Worm (Caenorhabditis elegans): ENCODE results near the gene C06E1.1.
A peak's percentile ranks its signal among the peaks of the same experiment; 100 is the strongest.

The C06E1.1 gene

ce11 chrIII:8650235-8650817 lies 44.7 kb downstream of the C06E1.1 start, which contains the start of gene flp-23 (continued):
- TF ChIP-seq nfya-1 (tag; optimal IDR thresholded peaks at IDR 0.05) (peak; percentile 55), hlh-6 (tag; optimal IDR thresholded peaks at IDR 0.05) (peak; percentile 60), elt-4 (tag; optimal IDR thresholded peaks at IDR 0.05) (no peak), ahr-1 (tag; optimal IDR thresholded peaks at IDR 0.05) (no peak), nhr-11 (tag; optimal IDR thresholded peaks at IDR 0.05) (no peak), ceh-48 (tag; optimal IDR thresholded peaks at IDR 0.05) (peak; percentile 60), ets-4 (tag; optimal IDR thresholded peaks at IDR 0.05) (peak; percentile 6), ceh-9 (tag; optimal IDR thresholded peaks at IDR 0.05) (peak; percentile 34), pqm-1 (tag; optimal IDR thresholded peaks at IDR 0.05) (peak; percentile 17), pax-1 (tag; optimal IDR thresholded peaks at IDR 0.05) (no peak), zip-5 (tag; optimal IDR thresholded peaks at IDR 0.05) (peak; percentile 53), pros-1 (tag; optimal IDR thresholded peaks at IDR 0.05) (no peak), tbx-2 (tag; optimal IDR thresholded peaks at IDR 0.05) (peak; percentile 70), ama-1 (optimal IDR thresholded peaks at IDR 0.05) (no peak), hlh-30 (tag; optimal IDR thresholded peaks at IDR 0.05; ENCODE audit: insufficient read depth) (no peak), ceh-34 (tag; optimal IDR thresholded peaks at IDR 0.05) (peak; percentile 65), K02D7.2 (tag; optimal IDR thresholded peaks at IDR 0.05) (peak; percentile 42), C38D4.7 (GFP tag; optimal IDR thresholded peaks at IDR 0.05) (peak; percentile 54), ceh-22 (tag; optimal IDR thresholded peaks at IDR 0.05) (no peak), dmd-4 (tag; optimal IDR thresholded peaks at IDR 0.05; ENCODE audit: borderline replicate concordance) (peak; percentile 54), lim-6 (tag; optimal IDR thresholded peaks at IDR 0.05) (no peak), lin-11 (tag; optimal IDR thresholded peaks at IDR 0.05) (peak; percentile 66), hlh-15 (tag; optimal IDR thresholded peaks at IDR 0.05) (peak; percentile 29), madf-2 (tag; optimal IDR thresholded peaks at IDR 0.05) (peak; percentile 59), ceh-14 (tag; optimal IDR thresholded peaks at IDR 0.05) (peak; percentile 41), pat-9 (tag; optimal IDR thresholded peaks at IDR 0.05) (peak; percentile 44), ceh-18 (tag; optimal IDR thresholded peaks at IDR 0.05) (peak; percentile 39), ceh-30 (tag; optimal IDR thresholded peaks at IDR 0.05) (no peak), mec-3 (tag; optimal IDR thresholded peaks at IDR 0.05; ENCODE audit: borderline replicate concordance) (no peak), ceh-45 (GFP tag; IDR thresholded peaks at IDR 0.05) (no peak), ceh-6 (GFP tag; optimal IDR thresholded peaks at IDR 0.05) (peak; percentile 59)

- TF ChIP-seq dmd-4 (tag; optimal IDR thresholded peaks at IDR 0.05; ENCODE audit: borderline replicate concordance) (no peak), ceh-45 (GFP tag; IDR thresholded peaks at IDR 0.05) (no peak), che-1 (tag; optimal IDR thresholded peaks at IDR 0.05) (no peak), zip-5 (tag; optimal IDR thresholded peaks at IDR 0.05) (no peak), pat-9 (tag; optimal IDR thresholded peaks at IDR 0.05) (no peak), pax-1 (tag; optimal IDR thresholded peaks at IDR 0.05) (no peak), hlh-8 (tag; optimal IDR thresholded peaks at IDR 0.05) (no peak), tbx-2 (tag; optimal IDR thresholded peaks at IDR 0.05) (no peak), fax-1 (tag; optimal IDR thresholded peaks at IDR 0.05) (no peak), nhr-232 (tag; optimal IDR thresholded peaks at IDR 0.05) (no peak), ceh-14 (tag; optimal IDR thresholded peaks at IDR 0.05) (no peak), fkh-6 (tag; optimal IDR thresholded peaks at IDR 0.05) (no peak), ceh-18 (tag; optimal IDR thresholded peaks at IDR 0.05) (no peak), lin-11 (tag; optimal IDR thresholded peaks at IDR 0.05) (no peak), unc-3 (GFP tag; conservative IDR thresholded peaks at IDR 0.05) (no peak), unc-3 (tag; optimal IDR thresholded peaks at IDR 0.05) (no peak), ref-2 (tag; optimal IDR thresholded peaks at IDR 0.05) (no peak), pha-2 (tag; optimal IDR thresholded peaks at IDR 0.05) (no peak), ceh-24 (tag; optimal IDR thresholded peaks at IDR 0.05) (no peak), mec-3 (tag; optimal IDR thresholded peaks at IDR 0.05; ENCODE audit: borderline replicate concordance) (no peak), tbx-7 (tag; optimal IDR thresholded peaks at IDR 0.05) (no peak)
Observed at ce11 chrIII:8652112-8652694, 46.6 kb downstream of the C06E1.1 start.
